Worm (Caenorhabditis elegans) whole organism, L3 larva: ENCODE measurements around the gene F14D2.19.

Experiments used
- R02D3.7 ChIP-seq: fragments of 150-350 bp; optimal IDR thresholded peaks from 2 replicates; lab custom pipeline; 2014; ENCODE audit warnings: missing biosample characterization, missing genetic modification characterization
- aly-2 ChIP-seq: fragments of 150-350 bp; optimal IDR thresholded peaks from 2 replicates; lab custom pipeline; 2014; ENCODE audit warnings: missing biosample characterization, missing genetic modification characterization
- ama-1 ChIP-seq: fragments of 150-350 bp; optimal IDR thresholded peaks from 2 replicates; lab custom pipeline; 2018
- ceh-16 ChIP-seq: sonication (generic microtip); optimal IDR thresholded peaks from 2 replicates; lab custom pipeline; 2017; ENCODE audit warnings: missing biosample characterization, missing genetic modification characterization
- ceh-28 ChIP-seq: fragments of 150-350 bp; optimal IDR thresholded peaks from 2 replicates; lab custom pipeline; 2014; ENCODE audit warnings: missing biosample characterization, missing genetic modification reagents, missing genetic modification characterization
- ceh-82 ChIP-seq: fragments of 150-350 bp; optimal IDR thresholded peaks from 2 replicates; lab custom pipeline; 2014; ENCODE audit warnings: missing biosample characterization, missing genetic modification characterization
- daf-12 ChIP-seq: fragments of 150-350 bp; optimal IDR thresholded peaks from 2 replicates; lab custom pipeline; 2014; ENCODE audit warnings: missing biosample characterization, missing genetic modification reagents, missing genetic modification characterization
- egl-27 ChIP-seq: sonication (generic microtip); optimal IDR thresholded peaks from 4 replicates; lab custom pipeline; 2017; ENCODE audit warnings: missing biosample characterization, missing genetic modification reagents, missing genetic modification characterization
- egl-5 ChIP-seq: fragments of 150-350 bp; optimal IDR thresholded peaks from 2 replicates; lab custom pipeline; 2017; ENCODE audit warnings: missing biosample characterization, missing genetic modification reagents, missing genetic modification characterization, inconsistent platforms
- elt-1 ChIP-seq: fragments of 150-350 bp; optimal IDR thresholded peaks from 2 replicates; lab custom pipeline; 2014; ENCODE audit warnings: missing biosample characterization, missing genetic modification characterization
- elt-2 ChIP-seq: sonication (generic microtip); optimal IDR thresholded peaks from 2 replicates; lab custom pipeline; 2016; ENCODE audit warnings: missing genetic modification reagents, mild to moderate bottlenecking, missing genetic modification characterization, missing compliant biosample characterization
- elt-3 ChIP-seq, 3 experiments: fragments of 150-350 bp in 1 of 3; sonication (generic microtip) in 2 of 3; optimal IDR thresholded peaks; 2 replicates in 2 of 3; 4 replicates in 1 of 3; lab custom pipeline; 2014 to 2017; ENCODE audit warnings: missing biosample characterization in 3 of 3, missing genetic modification characterization in 3 of 3
- fkh-2 ChIP-seq: fragments of 150-350 bp; optimal IDR thresholded peaks from 2 replicates; lab custom pipeline; 2014; ENCODE audit warnings: missing biosample characterization, missing genetic modification reagents, missing genetic modification characterization
- fos-1 ChIP-seq: fragments of 150-350 bp; optimal IDR thresholded peaks from 2 replicates; lab custom pipeline; 2014; ENCODE audit warnings: missing biosample characterization, missing genetic modification characterization
- hmg-11 ChIP-seq: sonication (generic microtip); optimal IDR thresholded peaks from 2 replicates; lab custom pipeline; 2016; ENCODE audit warnings: missing genetic modification characterization, missing compliant biosample characterization
- jun-1 ChIP-seq: fragments of 150-350 bp; optimal IDR thresholded peaks from 2 replicates; lab custom pipeline; 2014; ENCODE audit warnings: missing biosample characterization, missing genetic modification reagents, missing genetic modification characterization
- mml-1 ChIP-seq: fragments of 150-350 bp; sonication (generic microtip); optimal IDR thresholded peaks from 3 replicates; lab custom pipeline; 2014; ENCODE audit warnings: missing biosample characterization, missing genetic modification characterization
- nfya-1 ChIP-seq: sonication (generic microtip); optimal IDR thresholded peaks from 2 replicates; lab custom pipeline; 2017; ENCODE audit warnings: missing genetic modification characterization, mild to moderate bottlenecking, missing compliant biosample characterization, antibody characterized with exemption, moderate library complexity; ENCODE audit not compliant: insufficient read depth
- nhr-11 ChIP-seq: fragments of 150-350 bp; optimal IDR thresholded peaks from 2 replicates; lab custom pipeline; 2014; ENCODE audit warnings: missing biosample characterization, missing genetic modification characterization
- nhr-12 ChIP-seq: fragments of 150-350 bp; optimal IDR thresholded peaks from 2 replicates; lab custom pipeline; 2014; ENCODE audit warnings: missing biosample characterization, missing genetic modification characterization
- nhr-23 ChIP-seq: fragments of 150-350 bp; optimal IDR thresholded peaks from 2 replicates; lab custom pipeline; 2014; ENCODE audit warnings: missing biosample characterization, missing genetic modification reagents, missing genetic modification characterization
- nhr-237 ChIP-seq: fragments of 150-350 bp; optimal IDR thresholded peaks from 2 replicates; lab custom pipeline; 2014; ENCODE audit warnings: missing biosample characterization, missing genetic modification characterization
- nhr-25 ChIP-seq: sonication (generic microtip); optimal IDR thresholded peaks from 2 replicates; lab custom pipeline; 2017; ENCODE audit warnings: missing biosample characterization, missing genetic modification characterization
- nhr-28 ChIP-seq: fragments of 150-350 bp; optimal IDR thresholded peaks from 2 replicates; lab custom pipeline; 2014; ENCODE audit warnings: missing biosample characterization, missing genetic modification characterization
- nhr-43 ChIP-seq: sonication (generic microtip); optimal IDR thresholded peaks from 2 replicates; lab custom pipeline; 2016; ENCODE audit warnings: mild to moderate bottlenecking, missing genetic modification characterization, missing compliant biosample characterization; ENCODE audit not compliant: poor library complexity, severe bottlenecking
- nhr-67 ChIP-seq: fragments of 150-350 bp; optimal IDR thresholded peaks from 2 replicates; lab custom pipeline; 2014; ENCODE audit warnings: missing biosample characterization, missing genetic modification characterization
- nhr-76 ChIP-seq: fragments of 150-350 bp; sonication (generic microtip); optimal IDR thresholded peaks from 5 replicates; lab custom pipeline; 2014; ENCODE audit warnings: missing biosample characterization, missing genetic modification characterization
- pha-4 ChIP-seq: fragments of 150-350 bp; optimal IDR thresholded peaks from 2 replicates; lab custom pipeline; 2014; ENCODE audit warnings: missing biosample characterization, missing genetic modification reagents, missing genetic modification characterization
- pqm-1 ChIP-seq: fragments of 150-350 bp; optimal IDR thresholded peaks from 2 replicates; lab custom pipeline; 2017; ENCODE audit warnings: missing biosample characterization, missing genetic modification characterization, inconsistent platforms
- skn-1 ChIP-seq: fragments of 150-350 bp; optimal IDR thresholded peaks from 2 replicates; lab custom pipeline; 2014; ENCODE audit warnings: missing biosample characterization, missing genetic modification characterization
- snpc-4 ChIP-seq: fragments of 150-350 bp; optimal IDR thresholded peaks from 2 replicates; lab custom pipeline; 2014; ENCODE audit warnings: missing biosample characterization, missing genetic modification characterization
- unc-39 ChIP-seq: sonication (generic microtip); optimal IDR thresholded peaks from 4 replicates; lab custom pipeline; 2017; ENCODE audit warnings: missing biosample characterization, missing genetic modification characterization
- unc-62 ChIP-seq: fragments of 150-350 bp; sonication (generic microtip); optimal IDR thresholded peaks from 4 replicates; lab custom pipeline; 2014; ENCODE audit warnings: missing biosample characterization, missing genetic modification reagents, missing genetic modification characterization
- zag-1 ChIP-seq: fragments of 150-350 bp; optimal IDR thresholded peaks from 2 replicates; lab custom pipeline; 2014; ENCODE audit warnings: missing biosample characterization, missing genetic modification characterization
- ztf-11 ChIP-seq: fragments of 150-350 bp; optimal IDR thresholded peaks from 2 replicates; lab custom pipeline; 2014; ENCODE audit warnings: missing biosample characterization, missing genetic modification characterization
- ztf-4 ChIP-seq: fragments of 150-350 bp; optimal IDR thresholded peaks from 2 replicates; lab custom pipeline; 2014; ENCODE audit warnings: missing biosample characterization, missing genetic modification characterization

Gene F14D2.19

ce11 chrII:3313442-3313841, 23.5 kb downstream of the F14D2.19 start, which contains the start of gene F39E9.6:
Gene F39E9.6, minus strand, starts transcription at chrII:3313542.
- TF ChIP-seq ztf-11 (tag; lab: Kevin White, UChicago) (no peak), snpc-4 (tag; lab: Kevin White, UChicago) (no peak), nhr-11 (tag; lab: Kevin White, UChicago) (no peak), skn-1 (tag; lab: Kevin White, UChicago) (no peak), unc-62 (no peak), ceh-82 (tag; lab: Kevin White, UChicago) (no peak), elt-1 (tag; lab: Kevin White, UChicago) (no peak), unc-39 (tag; lab: Kevin White, UChicago) (no peak), pha-4 (tag; lab: Kevin White, UChicago) (no peak), mml-1 (tag; lab: Kevin White, UChicago) (no peak), ztf-4 (no peak), egl-5 (tag; lab: Kevin White, UChicago) (no peak), fos-1 (tag; lab: Kevin White, UChicago) (no peak), nhr-23 (tag; lab: Kevin White, UChicago) (no peak), egl-27 (tag; lab: Kevin White, UChicago) (no peak), aly-2 (tag; lab: Kevin White, UChicago) (no peak)

ce11 chrII:3310957-3311657, 25.8 kb downstream of the F14D2.19 start:
- TF ChIP-seq elt-2 (peak; percentile 46), pqm-1 (tag; lab: Kevin White, UChicago) (no peak), fkh-2 (tag; lab: Kevin White, UChicago) (no peak)

ce11 chrII:3303582-3303981, 33.4 kb downstream of the F14D2.19 start:
- TF ChIP-seq R02D3.7 (tag; lab: Kevin White, UChicago) (no peak), ceh-16 (no peak), fkh-2 (tag; lab: Kevin White, UChicago) (no peak), elt-2 (peak; percentile 30), ceh-28 (tag; lab: Kevin White, UChicago) (peak; percentile 37), nhr-76 (tag; lab: Kevin White, UChicago) (no peak), aly-2 (tag; lab: Kevin White, UChicago) (no peak), jun-1 (tag; lab: Kevin White, UChicago) (no peak), nhr-67 (tag; lab: Kevin White, UChicago) (no peak), nhr-23 (tag; lab: Kevin White, UChicago) (no peak), hmg-11 (no peak), elt-1 (tag; lab: Kevin White, UChicago) (no peak), egl-5 (tag; lab: Kevin White, UChicago) (no peak), pha-4 (tag; lab: Kevin White, UChicago) (peak; percentile 45), nhr-25 (tag; lab: Kevin White, UChicago) (no peak), daf-12 (tag; lab: Kevin White, UChicago) (no peak), ztf-11 (tag; lab: Kevin White, UChicago) (no peak), pqm-1 (tag; lab: Kevin White, UChicago) (no peak), ama-1 (lab: Kevin White, UChicago) (no peak)
- TF ChIP-seq, all 47 proteins: peak for 3

- TF ChIP-seq nhr-237 (tag; lab: Kevin White, UChicago) (no peak), elt-1 (tag; lab: Kevin White, UChicago) (no peak), zag-1 (tag; lab: Kevin White, UChicago) (no peak), ztf-11 (tag; lab: Kevin White, UChicago) (no peak), nhr-67 (tag; lab: Kevin White, UChicago) (no peak), nhr-12 (tag; lab: Kevin White, UChicago) (no peak), elt-2 (no peak), nfya-1 (tag; lab: Kevin White, UChicago) (no peak)
Measured at ce11 chrII:3299457-3299856, 37.5 kb downstream of the F14D2.19 start, which contains the start of gene btb-22. Gene btb-22, plus strand, starts transcription at chrII:3299757.

- TF ChIP-seq skn-1 (tag; lab: Kevin White, UChicago) (no peak), elt-2 (no peak), elt-3 (tag; optimal IDR thresholded peaks at IDR 0.05; lab: Kevin White, UChicago) (no peak), nhr-28 (no peak), nhr-43 (tag; lab: Kevin White, UChicago) (no peak), hmg-11 (no peak), ceh-16 (no peak), pha-4 (tag; lab: Kevin White, UChicago) (no peak)
Measured at ce11 chrII:3297914-3298313, 39.0 kb downstream of the F14D2.19 start, which contains the start of gene btb-18. Gene btb-18, plus strand, starts transcription at chrII:3298214.
